Worm (Caenorhabditis elegans) whole organism, mixed stage, embryonic: Measurements from ENCODE around the gene F08D12.15.

Source experiments
- blmp-1 ChIP-seq: fragments of 150-350 bp; optimal IDR thresholded peaks from 2 replicates; lab custom pipeline; 2014; ENCODE audit warnings: missing biosample characterization, missing genetic modification characterization
- ceh-43 ChIP-seq: fragments of 200-800 bp; sonication (Bioruptor generic); optimal IDR thresholded peaks from 2 replicates; lab custom pipeline; 2018; ENCODE audit warnings: mild to moderate bottlenecking, missing genetic modification characterization, moderate library complexity, missing compliant biosample characterization
- ces-1 ChIP-seq: fragments of 150-350 bp; optimal IDR thresholded peaks from 2 replicates; lab custom pipeline; 2014; ENCODE audit warnings: missing biosample characterization, missing genetic modification reagents, missing genetic modification characterization
- drap-1 ChIP-seq: fragments of 200-800 bp; sonication (Bioruptor generic); optimal IDR thresholded peaks from 3 replicates; lab custom pipeline; 2018; ENCODE audit warnings: mild to moderate bottlenecking, missing genetic modification characterization, missing compliant biosample characterization
- elt-1 ChIP-seq: sonication (generic microtip); optimal IDR thresholded peaks from 2 replicates; lab custom pipeline; 2017; ENCODE audit warnings: missing genetic modification characterization, mild to moderate bottlenecking, missing compliant biosample characterization, antibody characterized with exemption, moderate library complexity, borderline replicate concordance; ENCODE audit not compliant: insufficient read depth
- nhr-12 ChIP-seq: fragments of 150-350 bp; optimal IDR thresholded peaks from 2 replicates; lab custom pipeline; 2014; ENCODE audit warnings: missing biosample characterization, missing genetic modification characterization
- nhr-2 ChIP-seq: fragments of 150-350 bp; optimal IDR thresholded peaks from 2 replicates; lab custom pipeline; 2014; ENCODE audit warnings: missing biosample characterization, missing genetic modification characterization
- nhr-237 ChIP-seq: fragments of 150-350 bp; optimal IDR thresholded peaks from 2 replicates; lab custom pipeline; 2014; ENCODE audit warnings: missing biosample characterization, missing genetic modification characterization
- nhr-76 ChIP-seq: sonication (generic microtip); optimal IDR thresholded peaks from 2 replicates; lab custom pipeline; 2017; ENCODE audit warnings: missing biosample characterization, missing genetic modification characterization
- pha-4 ChIP-seq: fragments of 150-350 bp; optimal IDR thresholded peaks from 2 replicates; lab custom pipeline; 2018; ENCODE audit warnings: missing biosample characterization, missing genetic modification reagents, missing genetic modification characterization
- snpc-4 ChIP-seq: fragments of 150-350 bp; optimal IDR thresholded peaks from 2 replicates; lab custom pipeline; 2014; ENCODE audit warnings: missing biosample characterization, missing genetic modification characterization
- sptf-1 ChIP-seq: sonication (generic microtip); optimal IDR thresholded peaks from 2 replicates; lab custom pipeline; 2017; ENCODE audit warnings: mild to moderate bottlenecking, missing genetic modification characterization, moderate library complexity, missing compliant biosample characterization
- unc-62 ChIP-seq: fragments of 150-350 bp; optimal IDR thresholded peaks from 2 replicates; lab custom pipeline; 2014; ENCODE audit warnings: missing biosample characterization, missing genetic modification reagents, missing genetic modification characterization

DNA sequence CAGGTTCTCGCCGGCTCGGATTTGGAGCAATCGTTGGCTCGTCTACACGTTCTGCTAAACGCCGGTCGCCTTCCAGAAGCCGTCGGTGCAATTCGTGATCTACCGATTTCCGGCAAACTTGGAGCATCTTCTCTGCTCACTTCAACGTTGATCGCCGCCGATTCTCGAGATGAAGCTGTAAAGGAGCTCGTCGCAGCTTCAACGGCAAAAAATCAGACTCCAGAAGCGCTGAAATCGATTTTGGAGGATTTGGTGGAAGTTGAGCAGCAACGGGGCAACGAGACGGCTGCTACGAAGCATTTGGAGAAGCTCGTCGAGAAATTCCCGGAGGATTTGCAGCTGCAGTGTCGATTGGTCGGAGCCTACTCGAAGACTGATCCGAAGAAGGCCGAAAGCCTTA lies 25.3 kb downstream of the F08D12.15 start:
- TF ChIP-seq nhr-237 (tag; lab: Kevin White, UChicago) = no peak
- TF ChIP-seq elt-1 = no peak
- TF ChIP-seq nhr-12 (tag; lab: Kevin White, UChicago) = no peak
- no peak for TF ChIP-seq pha-4
- no peak for TF ChIP-seq drap-1 (GFP tag; lab: Kevin White, UChicago)
- TF ChIP-seq nhr-76 (tag; lab: Kevin White, UChicago) = no peak
- TF ChIP-seq snpc-4 (tag; lab: Kevin White, UChicago) = no peak
- TF ChIP-seq unc-62 = no peak
- TF ChIP-seq sptf-1 (tag; lab: Kevin White, UChicago) = no peak
- no peak for TF ChIP-seq nhr-2
- TF ChIP-seq ces-1 (GFP tag; lab: Kevin White, UChicago) = no peak
- no peak for TF ChIP-seq blmp-1 (tag; lab: Kevin White, UChicago)
- TF ChIP-seq ceh-43 = no peak
